Worm (Caenorhabditis elegans) whole organism, mixed stage, embryonic: ENCODE measurements around the gene Y48A6C.4.

Experiments used
- M03D4.4 ChIP-seq: sonication (generic microtip); optimal IDR thresholded peaks from 2 replicates; lab custom pipeline; 2017; ENCODE audit warnings: mild to moderate bottlenecking, missing genetic modification characterization, missing compliant biosample characterization
- ceh-39 ChIP-seq: fragments of 150-350 bp; optimal IDR thresholded peaks from 2 replicates; lab custom pipeline; 2014; ENCODE audit warnings: missing biosample characterization, missing genetic modification characterization
- ceh-83 ChIP-seq: fragments of 200-800 bp; sonication (Bioruptor generic); optimal IDR thresholded peaks from 2 replicates; lab custom pipeline; 2018; ENCODE audit warnings: mild to moderate bottlenecking, missing genetic modification characterization, missing compliant biosample characterization
- elt-3 ChIP-seq: fragments of 150-350 bp; optimal IDR thresholded peaks from 2 replicates; lab custom pipeline; 2014; ENCODE audit warnings: missing biosample characterization, missing genetic modification characterization
- nhr-237 ChIP-seq: fragments of 150-350 bp; optimal IDR thresholded peaks from 2 replicates; lab custom pipeline; 2014; ENCODE audit warnings: missing biosample characterization, missing genetic modification characterization
- unc-62 ChIP-seq: fragments of 150-350 bp; optimal IDR thresholded peaks from 2 replicates; lab custom pipeline; 2014; ENCODE audit warnings: missing biosample characterization, missing genetic modification reagents, missing genetic modification characterization
- ztf-11 ChIP-seq: fragments of 150-350 bp; optimal IDR thresholded peaks from 2 replicates; lab custom pipeline; 2014; ENCODE audit warnings: missing biosample characterization, missing genetic modification characterization

- TF ChIP-seq ceh-39 (tag; lab: Kevin White, UChicago): no peak
- no peak for TF ChIP-seq unc-62 (GFP tag; lab: Kevin White, UChicago)
- no peak for TF ChIP-seq nhr-237 (tag; lab: Kevin White, UChicago)
- TF ChIP-seq elt-3: no peak
- TF ChIP-seq ztf-11 (tag; lab: Kevin White, UChicago): no peak
- no peak for TF ChIP-seq M03D4.4 (tag; lab: Kevin White, UChicago)
- TF ChIP-seq ceh-83 (GFP tag; lab: Kevin White, UChicago): no peak
Measured at ce11 chrIII:11083993-11084392, 35.6 kb upstream of the Y48A6C.4 start.
